Worm (Caenorhabditis elegans): ENCODE data around the gene srlf-33.

ce11 chrIV:11949717-11950116 is 24.5 kb upstream of the srlf-33 start, which contains the start of gene hdl-1:
- TF ChIP-seq ama-1 (optimal IDR thresholded peaks at IDR 0.05) = no peak
- TF ChIP-seq hmg-4 (GFP tag; optimal IDR thresholded peaks at IDR 0.05) = no peak
- TF ChIP-seq tbx-11 (GFP tag; IDR thresholded peaks at IDR 0.05) = no peak

Data from whole organism, early embryonic.